Worm (Caenorhabditis elegans) whole organism, L1 larva: ENCODE data around the gene Y17D7B.2.

Experiments
- C04F5.9 ChIP-seq: sonication (generic microtip); optimal IDR thresholded peaks from 2 replicates; lab custom pipeline; 2016; ENCODE audit warnings: missing genetic modification characterization, missing compliant biosample characterization
- ama-1 ChIP-seq: fragments of 150-350 bp; optimal IDR thresholded peaks from 2 replicates; lab custom pipeline; 2014
- ces-1 ChIP-seq: fragments of 150-350 bp; optimal IDR thresholded peaks from 2 replicates; lab custom pipeline; 2014; ENCODE audit warnings: missing biosample characterization, missing genetic modification reagents, missing genetic modification characterization
- lin-13 ChIP-seq: fragments of 150-350 bp; optimal IDR thresholded peaks from 2 replicates; lab custom pipeline; 2014; ENCODE audit warnings: missing biosample characterization, missing genetic modification reagents, missing genetic modification characterization
- lin-39 ChIP-seq: fragments of 150-350 bp; optimal IDR thresholded peaks from 2 replicates; lab custom pipeline; 2014; ENCODE audit warnings: missing biosample characterization, missing genetic modification reagents, missing genetic modification characterization
- nhr-28 ChIP-seq: fragments of 150-350 bp; optimal IDR thresholded peaks from 2 replicates; lab custom pipeline; 2014; ENCODE audit warnings: missing biosample characterization, missing genetic modification characterization
- nhr-76 ChIP-seq: sonication (generic microtip); optimal IDR thresholded peaks from 2 replicates; lab custom pipeline; 2017; ENCODE audit warnings: missing biosample characterization, missing genetic modification characterization
- pqm-1 ChIP-seq: sonication (generic microtip); optimal IDR thresholded peaks from 3 replicates; lab custom pipeline; 2017; ENCODE audit warnings: missing biosample characterization, missing genetic modification characterization
- ztf-11 ChIP-seq, 2 experiments: sonication (generic microtip); optimal IDR thresholded peaks; 2 replicates each; lab custom pipeline; 2016 to 2017; ENCODE audit warnings: missing genetic modification characterization in 2 of 2, missing biosample characterization in 1 of 2, missing compliant biosample characterization in 1 of 2

DNA sequence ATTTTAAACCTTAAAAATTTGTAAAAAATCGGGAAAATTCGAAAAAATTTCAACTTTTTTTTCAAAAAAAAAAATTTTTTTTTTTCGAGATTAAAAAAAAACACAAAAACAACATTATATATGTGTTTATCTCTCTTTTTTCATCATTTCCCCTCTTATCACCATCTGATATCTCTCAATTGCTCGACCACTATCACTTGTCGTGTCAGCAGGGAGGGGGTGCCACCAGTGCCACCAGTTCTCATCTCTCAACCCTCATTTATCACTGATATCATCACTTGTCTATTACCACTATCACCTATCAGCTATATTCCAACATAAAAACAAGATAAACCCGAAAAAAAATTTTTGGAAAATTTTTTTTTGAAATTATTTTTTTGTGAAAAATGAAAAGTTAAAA lies 38.9 kb downstream of the Y17D7B.2 start:
- TF ChIP-seq lin-39 (tag; lab: Kevin White, UChicago), result no peak
- TF ChIP-seq ces-1 (GFP tag; lab: Kevin White, UChicago), result no peak
- no peak for TF ChIP-seq ama-1 (lab: Kevin White, UChicago)
- TF ChIP-seq nhr-76 (tag; lab: Kevin White, UChicago), result no peak
- no peak for TF ChIP-seq pqm-1 (tag; lab: Kevin White, UChicago)
- no peak for TF ChIP-seq ztf-11 (tag; optimal IDR thresholded peaks at IDR 0.05; lab: Kevin White, UChicago)
- TF ChIP-seq nhr-28 (tag; lab: Kevin White, UChicago), result no peak
- TF ChIP-seq C04F5.9 (tag; lab: Kevin White, UChicago), result no peak
- no peak for TF ChIP-seq lin-13
